Comparison of ENCODE assay signal across 2 worm cellular contexts in the genomic region with DNA sequence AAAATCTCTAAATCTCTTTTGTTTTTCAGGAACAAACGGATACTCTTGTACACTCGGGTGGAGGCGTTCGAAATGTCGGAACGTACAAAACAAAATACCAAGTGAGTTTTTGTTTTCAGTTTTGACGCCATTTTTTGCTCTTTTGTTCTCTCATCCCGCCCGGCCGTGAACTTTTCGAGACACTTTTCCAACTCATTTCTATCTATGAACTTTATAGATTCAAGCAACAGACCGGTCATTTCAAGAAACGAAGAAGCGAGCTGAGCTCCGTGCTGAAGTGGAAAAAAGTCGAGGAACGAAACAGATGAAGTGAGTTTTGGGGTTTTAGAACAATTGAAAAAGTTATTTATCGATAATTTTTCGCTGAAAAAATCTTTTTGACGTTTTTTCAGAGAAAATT.
TF ChIP-seq lines count a peak whose summit lies in the region.

No protein-coding gene starts in this region.

TF ChIP-seq in whole organism, L1 larva, 84 proteins besides CTCF, POLR2A, EP300 and RAD21:
- peak; percentile 18 for TF ChIP-seq nhr-85 (tag; lab: Kevin White, UChicago)
- TF ChIP-seq elt-3 (tag; optimal IDR thresholded peaks at IDR 0.05; lab: Kevin White, UChicago) = no peak
- TF ChIP-seq nhr-12 (tag; optimal IDR thresholded peaks at IDR 0.05; lab: Kevin White, UChicago) = no peak
- no peak for TF ChIP-seq efl-1 (optimal IDR thresholded peaks at IDR 0.05; lab: Kevin White, UChicago)
- TF ChIP-seq efl-1 (GFP tag; optimal IDR thresholded peaks at IDR 0.05 in 1 of 2; lab: Kevin White, UChicago) = peak in 1 of 2 experiments; percentile 70
- no peak for TF ChIP-seq zip-4 (GFP tag; optimal IDR thresholded peaks at IDR 0.05; lab: Kevin White, UChicago)
- no peak for TF ChIP-seq Y116A8C.19 (tag; optimal IDR thresholded peaks at IDR 0.05; lab: Kevin White, UChicago; ENCODE audit: borderline replicate concordance)
- TF ChIP-seq nhr-77 (tag; optimal IDR thresholded peaks at IDR 0.05; lab: Kevin White, UChicago) = no peak
- no peak for TF ChIP-seq tlp-1 (tag; optimal IDR thresholded peaks at IDR 0.05; lab: Kevin White, UChicago)
- no peak for TF ChIP-seq elt-2 (tag; optimal IDR thresholded peaks at IDR 0.05; lab: Kevin White, UChicago)
- no peak for TF ChIP-seq lir-3 (tag; optimal IDR thresholded peaks at IDR 0.05; lab: Kevin White, UChicago; ENCODE audit: poor library complexity)
- no peak for TF ChIP-seq F16B12.6 (tag; optimal IDR thresholded peaks at IDR 0.05; lab: Kevin White, UChicago)
- TF ChIP-seq aly-2 (tag; optimal IDR thresholded peaks at IDR 0.05; lab: Kevin White, UChicago) = no peak
- no peak for TF ChIP-seq fkh-10 (GFP tag; optimal IDR thresholded peaks at IDR 0.05; lab: Kevin White, UChicago)
- no peak for TF ChIP-seq nhr-47 (tag; optimal IDR thresholded peaks at IDR 0.05; lab: Kevin White, UChicago)

TF ChIP-seq in whole organism, L4 larva, 104 proteins besides CTCF, POLR2A, EP300 and RAD21:
- TF ChIP-seq sdz-12 (GFP tag; optimal IDR thresholded peaks at IDR 0.05; lab: Kevin White, UChicago) (no peak), mep-1 (tag; optimal IDR thresholded peaks at IDR 0.05; lab: Kevin White, UChicago) (no peak), aha-1 (tag; lab: Kevin White, UChicago) (peak; percentile 49), ama-1 (optimal IDR thresholded peaks at IDR 0.05; lab: Kevin White, UChicago) (peak; percentile 53)
